Worm (Caenorhabditis elegans): ENCODE results near the gene ugt-47.

DNA sequence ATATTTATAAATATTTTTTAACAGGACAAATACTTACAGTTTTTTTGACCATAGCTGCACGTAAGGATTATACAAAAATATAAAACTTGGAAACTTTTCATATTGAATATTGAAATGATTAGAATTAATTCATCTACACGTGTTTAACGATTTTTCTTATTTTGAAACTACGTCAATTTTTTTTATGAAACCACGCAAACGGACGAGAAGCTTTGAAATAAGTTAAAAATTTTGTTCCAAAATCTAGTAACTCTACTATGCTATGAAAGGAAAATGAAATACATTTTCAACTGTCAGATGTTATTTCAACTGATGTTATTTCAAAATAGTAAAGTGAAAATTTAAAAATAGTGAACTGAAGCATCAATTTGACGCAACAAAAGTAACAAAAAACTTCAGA, 24.6 kb downstream of the ugt-47 start, which contains the start of gene F57A8.6:
- TF ChIP-seq zag-1 (tag; optimal IDR thresholded peaks at IDR 0.05) (no peak), skn-1 (tag; optimal IDR thresholded peaks at IDR 0.05) (no peak), unc-62 (GFP tag; optimal IDR thresholded peaks at IDR 0.05) (no peak), fos-1 (tag; optimal IDR thresholded peaks at IDR 0.05) (no peak), elt-2 (tag; optimal IDR thresholded peaks at IDR 0.05) (no peak), lin-39 (tag; optimal IDR thresholded peaks at IDR 0.05) (no peak), nhr-23 (tag; optimal IDR thresholded peaks at IDR 0.05) (no peak), nhr-43 (tag; optimal IDR thresholded peaks at IDR 0.05; ENCODE audit: poor library complexity, severe bottlenecking) (no peak), mdl-1 (tag; optimal IDR thresholded peaks at IDR 0.05) (no peak), nhr-76 (tag; optimal IDR thresholded peaks at IDR 0.05) (peak; percentile 46), ama-1 (optimal IDR thresholded peaks at IDR 0.05) (no peak), lin-15B (tag; optimal IDR thresholded peaks at IDR 0.05) (no peak)

Measured in whole organism, L3 larva.